Worm (Caenorhabditis elegans): ENCODE data around the gene C46G7.2.
A peak's percentile ranks its signal among the peaks of the same experiment; 100 is the strongest.

C46G7.2 gene

ce11 chrIV:6014895-6015294 lies at the start of gene C46G7.2:
C46G7.2 (plus strand) TSS chrIV:6015195.
- no peak for TF ChIP-seq ceh-36 (tag; optimal IDR thresholded peaks at IDR 0.05)
- no peak for TF ChIP-seq scrt-1 (GFP tag; IDR thresholded peaks at IDR 0.05)
- no peak for TF ChIP-seq F13C5.2 (tag; optimal IDR thresholded peaks at IDR 0.05)
- TF ChIP-seq pes-1 (GFP tag; IDR thresholded peaks at IDR 0.05): no peak
- no peak for TF ChIP-seq tbx-11 (GFP tag; IDR thresholded peaks at IDR 0.05)
- no peak for TF ChIP-seq ceh-13 (GFP tag; optimal IDR thresholded peaks at IDR 0.05)

ce11 chrIV:5967035-5967499 lies 47.9 kb upstream of the C46G7.2 start:
- TF ChIP-seq flt-1 (GFP tag; IDR thresholded peaks at IDR 0.05): peak; percentile 89
- peak; percentile 70 for TF ChIP-seq hmbx-1 (tag; optimal IDR thresholded peaks at IDR 0.05)
- peak; percentile 89 for TF ChIP-seq F13C5.2 (tag; optimal IDR thresholded peaks at IDR 0.05)
- TF ChIP-seq scrt-1 (GFP tag; IDR thresholded peaks at IDR 0.05): peak; percentile 89
- TF ChIP-seq hnd-1 (tag; optimal IDR thresholded peaks at IDR 0.05): peak; percentile 83
- TF ChIP-seq tbx-11 (GFP tag; IDR thresholded peaks at IDR 0.05): peak; percentile 94
- TF ChIP-seq B0310.2 (tag; optimal IDR thresholded peaks at IDR 0.05): peak; percentile 79
- TF ChIP-seq ets-7 (tag; optimal IDR thresholded peaks at IDR 0.05): peak; percentile 82
- no peak for TF ChIP-seq ama-1 (optimal IDR thresholded peaks at IDR 0.05)
- TF ChIP-seq sea-1 (GFP tag; conservative IDR thresholded peaks at IDR 0.05): peak; percentile 86
- TF ChIP-seq tra-4 (tag; optimal IDR thresholded peaks at IDR 0.05): peak; percentile 80
- TF ChIP-seq hmg-4 (GFP tag; optimal IDR thresholded peaks at IDR 0.05): peak; percentile 94
- peak; percentile 85 for TF ChIP-seq tbx-37 (GFP tag; conservative IDR thresholded peaks at IDR 0.05)
- peak; percentile 88 for TF ChIP-seq aly-1 (tag; optimal IDR thresholded peaks at IDR 0.05)
- peak; percentile 83 for TF ChIP-seq ceh-13 (GFP tag; optimal IDR thresholded peaks at IDR 0.05)
- TF ChIP-seq pes-1 (GFP tag; IDR thresholded peaks at IDR 0.05): peak; percentile 92
- TF ChIP-seq ceh-36 (tag; optimal IDR thresholded peaks at IDR 0.05): peak; percentile 93

- TF ChIP-seq ets-7 (tag; optimal IDR thresholded peaks at IDR 0.05) (no peak), sea-1 (GFP tag; conservative IDR thresholded peaks at IDR 0.05) (peak; percentile 52; the same call in 1 of the 2 replicates)
These were observed 44.5 kb upstream of the C46G7.2 start for ce11 chrIV:5970526-5970925.

- TF ChIP-seq sea-1 (GFP tag; conservative IDR thresholded peaks at IDR 0.05): no peak
- no peak for TF ChIP-seq tbx-37 (GFP tag; conservative IDR thresholded peaks at IDR 0.05)
- TF ChIP-seq hmbx-1 (tag; optimal IDR thresholded peaks at IDR 0.05): no peak
- peak; percentile 33 for TF ChIP-seq F13C5.2 (tag; optimal IDR thresholded peaks at IDR 0.05)
- TF ChIP-seq hmg-4 (GFP tag; optimal IDR thresholded peaks at IDR 0.05): peak; percentile 55
- TF ChIP-seq pes-1 (GFP tag; IDR thresholded peaks at IDR 0.05): no peak
- TF ChIP-seq B0310.2 (tag; optimal IDR thresholded peaks at IDR 0.05): peak; percentile 9
- TF ChIP-seq scrt-1 (GFP tag; IDR thresholded peaks at IDR 0.05): no peak; the same call in 1 of the 2 replicates
- no peak for TF ChIP-seq tbx-11 (GFP tag; IDR thresholded peaks at IDR 0.05)
These were observed 41.0 kb upstream of the C46G7.2 start for ce11 chrIV:5973947-5974495.

- TF ChIP-seq ceh-13 (GFP tag; optimal IDR thresholded peaks at IDR 0.05) (no peak), hmbx-1 (tag; optimal IDR thresholded peaks at IDR 0.05) (no peak), ceh-36 (tag; optimal IDR thresholded peaks at IDR 0.05) (no peak), hmg-4 (GFP tag; optimal IDR thresholded peaks at IDR 0.05) (no peak), hnd-1 (tag; optimal IDR thresholded peaks at IDR 0.05) (no peak), tra-4 (tag; optimal IDR thresholded peaks at IDR 0.05) (no peak), F13C5.2 (tag; optimal IDR thresholded peaks at IDR 0.05) (no peak), tbx-37 (GFP tag; conservative IDR thresholded peaks at IDR 0.05) (no peak)
These were observed 39.8 kb upstream of the C46G7.2 start, which contains the start of gene unc-44 for ce11 chrIV:5975202-5975601. unc-44 (plus strand) TSS chrIV:5975557.

- TF ChIP-seq B0310.2 (tag; optimal IDR thresholded peaks at IDR 0.05) (no peak), ceh-36 (tag; optimal IDR thresholded peaks at IDR 0.05) (no peak), ama-1 (optimal IDR thresholded peaks at IDR 0.05) (no peak), hmg-4 (GFP tag; optimal IDR thresholded peaks at IDR 0.05) (no peak), ceh-13 (GFP tag; optimal IDR thresholded peaks at IDR 0.05) (no peak), pes-1 (GFP tag; IDR thresholded peaks at IDR 0.05) (no peak), aly-1 (tag; optimal IDR thresholded peaks at IDR 0.05) (no peak), hmbx-1 (tag; optimal IDR thresholded peaks at IDR 0.05) (no peak), tra-4 (tag; optimal IDR thresholded peaks at IDR 0.05) (no peak)
These were observed 37.7 kb upstream of the C46G7.2 start for ce11 chrIV:5977276-5977675.

ce11 chrIV:5979818-5980217 lies 35.2 kb upstream of the C46G7.2 start:
- TF ChIP-seq hmbx-1 (tag; optimal IDR thresholded peaks at IDR 0.05) (no peak), hnd-1 (tag; optimal IDR thresholded peaks at IDR 0.05) (no peak), F13C5.2 (tag; optimal IDR thresholded peaks at IDR 0.05) (no peak), ets-7 (tag; optimal IDR thresholded peaks at IDR 0.05) (no peak), hmg-4 (GFP tag; optimal IDR thresholded peaks at IDR 0.05) (no peak), tra-4 (tag; optimal IDR thresholded peaks at IDR 0.05) (no peak), B0310.2 (tag; optimal IDR thresholded peaks at IDR 0.05) (no peak), flt-1 (GFP tag; IDR thresholded peaks at IDR 0.05) (no peak), tbx-37 (GFP tag; conservative IDR thresholded peaks at IDR 0.05) (no peak), scrt-1 (GFP tag; IDR thresholded peaks at IDR 0.05) (no peak), ceh-13 (GFP tag; optimal IDR thresholded peaks at IDR 0.05) (no peak), pes-1 (GFP tag; IDR thresholded peaks at IDR 0.05) (no peak), sea-1 (GFP tag; conservative IDR thresholded peaks at IDR 0.05) (no peak), ama-1 (optimal IDR thresholded peaks at IDR 0.05) (no peak), ceh-36 (tag; optimal IDR thresholded peaks at IDR 0.05) (no peak), tbx-11 (GFP tag; IDR thresholded peaks at IDR 0.05) (no peak), aly-1 (tag; optimal IDR thresholded peaks at IDR 0.05) (no peak)

ce11 chrIV:5983191-5983590 lies 31.8 kb upstream of the C46G7.2 start:
- TF ChIP-seq hmg-4 (GFP tag; optimal IDR thresholded peaks at IDR 0.05): no peak
- TF ChIP-seq ama-1 (optimal IDR thresholded peaks at IDR 0.05): peak; percentile 66
- TF ChIP-seq ceh-36 (tag; optimal IDR thresholded peaks at IDR 0.05): no peak
- TF ChIP-seq F13C5.2 (tag; optimal IDR thresholded peaks at IDR 0.05): no peak
- TF ChIP-seq sea-1 (GFP tag; conservative IDR thresholded peaks at IDR 0.05): no peak
